Fruit fly (Drosophila melanogaster) whole organism, embryonic: ENCODE data around the gene Claspin.

Experiments used
- Blimp-1 ChIP-seq: fragments of 200-800 bp; sonication (Bioruptor generic); optimal IDR thresholded peaks from 3 replicates; lab custom pipeline; 2018; ENCODE audit warnings: missing biosample characterization, missing genetic modification characterization, mild to moderate bottlenecking, moderate library complexity, missing genetic modification reagents
- CG10274 ChIP-seq: fragments of 200-800 bp; sonication (Bioruptor generic); optimal IDR thresholded peaks from 3 replicates; lab custom pipeline; 2017; ENCODE audit warnings: missing biosample characterization, mild to moderate bottlenecking, missing genetic modification characterization
- CG11504 ChIP-seq: fragments of 200-800 bp; sonication (Bioruptor generic); optimal IDR thresholded peaks from 3 replicates; lab custom pipeline; 2019; ENCODE audit warnings: missing biosample characterization, mild to moderate bottlenecking, missing genetic modification characterization, moderate library complexity
- CG12299 ChIP-seq: fragments of 200-800 bp; sonication (Bioruptor generic); optimal IDR thresholded peaks from 2 replicates; lab custom pipeline; 2018; ENCODE audit warnings: missing biosample characterization, mild to moderate bottlenecking, missing genetic modification characterization
- CG13775 ChIP-seq: fragments of 200-800 bp; sonication (Bioruptor generic); optimal IDR thresholded peaks from 3 replicates; lab custom pipeline; 2017; ENCODE audit warnings: missing biosample characterization, mild to moderate bottlenecking, missing genetic modification characterization
- CG15601 ChIP-seq: fragments of 200-800 bp; sonication (Bioruptor generic); optimal IDR thresholded peaks from 3 replicates; lab custom pipeline; 2019; ENCODE audit warnings: missing biosample characterization, mild to moderate bottlenecking, missing genetic modification characterization, moderate library complexity
- CG18262 ChIP-seq: fragments of 200-800 bp; optimal IDR thresholded peaks from 3 replicates; lab custom pipeline; 2019; ENCODE audit warnings: missing biosample characterization, mild to moderate bottlenecking, missing genetic modification characterization, moderate library complexity
- CG2712 ChIP-seq: fragments of 200-800 bp; optimal IDR thresholded peaks from 3 replicates; lab custom pipeline; 2019; ENCODE audit warnings: missing biosample characterization, mild to moderate bottlenecking, missing genetic modification characterization, moderate library complexity
- CG2875 ChIP-seq: fragments of 200-800 bp; sonication (Bioruptor generic); optimal IDR thresholded peaks from 2 replicates; lab custom pipeline; 2017; ENCODE audit warnings: missing biosample characterization, mild to moderate bottlenecking, missing genetic modification characterization, missing genetic modification reagents
- CG32532 ChIP-seq: fragments of 200-800 bp; sonication (Bioruptor generic); IDR thresholded peaks from 2 replicates; pipeline ENCODE4 v1.3.6; 2022; ENCODE audit warnings: missing biosample characterization, missing genetic modification characterization
- CG34224 ChIP-seq: fragments of 200-800 bp; sonication (Bioruptor generic); IDR thresholded peaks from 3 replicates; pipeline ENCODE4 v1.3.6; 2022; ENCODE audit warnings: missing biosample characterization, missing genetic modification characterization; ENCODE audit not compliant: partially characterized antibody
- CG3726 ChIP-seq: fragments of 200-800 bp; sonication (Bioruptor generic); IDR thresholded peaks from 3 replicates; pipeline ENCODE4, ENCODE4 v1.3.6; 2022; ENCODE audit warnings: missing biosample characterization, missing genetic modification characterization
- CG42726 ChIP-seq: fragments of 200-800 bp; sonication (Bioruptor generic); IDR thresholded peaks from 2 replicates; pipeline ENCODE4 v1.3.6; 2022; ENCODE audit warnings: missing biosample characterization, missing genetic modification characterization; ENCODE audit not compliant: partially characterized antibody
- CG4328 ChIP-seq: fragments of 200-800 bp; sonication (Bioruptor generic); optimal IDR thresholded peaks from 3 replicates; lab custom pipeline; 2017; ENCODE audit warnings: missing biosample characterization, missing genetic modification reagents, missing genetic modification characterization
- CG4617 ChIP-seq: fragments of 200-800 bp; sonication (Bioruptor generic); optimal IDR thresholded peaks from 3 replicates; lab custom pipeline; 2016; ENCODE audit warnings: missing biosample characterization, missing genetic modification characterization, borderline replicate concordance
- D ChIP-seq, 2 experiments: fragments of 200-800 bp in 1 of 2; fragments of >200 bp in 1 of 2; sonication (Bioruptor generic) in 1 of 2; optimal IDR thresholded peaks; 2 replicates in 1 of 2; 3 replicates in 1 of 2; lab custom pipeline; 2017; ENCODE audit warnings: mild to moderate bottlenecking in 1 of 2, missing biosample characterization in 1 of 2, missing genetic modification characterization in 1 of 2, missing genetic modification reagents in 1 of 2
- Deaf1 ChIP-seq: fragments of 200-800 bp; optimal IDR thresholded peaks from 3 replicates; lab custom pipeline; 2019; ENCODE audit warnings: missing biosample characterization, mild to moderate bottlenecking, missing genetic modification characterization, moderate library complexity
- Dek ChIP-seq: fragments of 200-800 bp; sonication (Bioruptor generic); optimal IDR thresholded peaks from 3 replicates; lab custom pipeline; 2019; ENCODE audit warnings: missing biosample characterization, mild to moderate bottlenecking, missing genetic modification characterization, moderate library complexity
- HLH3B ChIP-seq: fragments of 200-800 bp; sonication (Bioruptor generic); IDR thresholded peaks from 2 replicates; pipeline ENCODE4 v1.3.6; 2022; ENCODE audit warnings: missing biosample characterization, missing genetic modification characterization
- Hr78 ChIP-seq, 2 experiments: fragments of 200-800 bp in 1 of 2; fragments of >200 bp in 1 of 2; sonication (Bioruptor generic) in 1 of 2; optimal IDR thresholded peaks; 2 replicates each; lab custom pipeline; 2017 to 2019; ENCODE audit warnings: missing biosample characterization in 2 of 2, missing genetic modification characterization in 2 of 2, mild to moderate bottlenecking in 1 of 2, moderate library complexity in 1 of 2
- Jarid2 ChIP-seq: fragments of 200-800 bp; sonication (Bioruptor generic); optimal IDR thresholded peaks from 3 replicates; lab custom pipeline; 2017; ENCODE audit warnings: mild to moderate bottlenecking, missing biosample characterization, missing genetic modification reagents, missing genetic modification characterization
- MESR4 ChIP-seq: fragments of 200-800 bp; sonication (Bioruptor generic); optimal IDR thresholded peaks from 2 replicates; lab custom pipeline; 2018; ENCODE audit warnings: missing biosample characterization, mild to moderate bottlenecking, missing genetic modification characterization, moderate library complexity
- Nf-YA ChIP-seq: fragments of 200-800 bp; sonication (Bioruptor generic); IDR thresholded peaks from 2 replicates; pipeline ENCODE4 v1.3.6; 2022; ENCODE audit warnings: missing biosample characterization, missing genetic modification characterization
- YL-1 ChIP-seq: fragments of 200-800 bp; sonication (Bioruptor generic); optimal IDR thresholded peaks from 3 replicates; lab custom pipeline; 2017; ENCODE audit warnings: missing biosample characterization, mild to moderate bottlenecking, missing genetic modification characterization
- br ChIP-seq: fragments of >200 bp; optimal IDR thresholded peaks from 2 replicates; lab custom pipeline; 2017
- chinmo ChIP-seq: fragments of 200-800 bp; sonication (Bioruptor generic); IDR thresholded peaks from 4 replicates; pipeline ENCODE4 v1.3.6; 2022; ENCODE audit warnings: missing biosample characterization, missing genetic modification characterization; ENCODE audit not compliant: partially characterized antibody
- fru ChIP-seq: fragments of >200 bp; optimal IDR thresholded peaks from 2 replicates; lab custom pipeline; 2017
- gcm2 ChIP-seq: fragments of 200-800 bp; sonication (Bioruptor generic); optimal IDR thresholded peaks from 2 replicates; lab custom pipeline; 2016; ENCODE audit warnings: missing biosample characterization, missing genetic modification characterization
- grn ChIP-seq: fragments of 200-800 bp; sonication (Bioruptor generic); optimal IDR thresholded peaks from 3 replicates; lab custom pipeline; 2017; ENCODE audit warnings: missing biosample characterization, missing genetic modification characterization
- gro ChIP-seq: fragments of 200-800 bp; sonication (Bioruptor generic); optimal IDR thresholded peaks from 2 replicates; lab custom pipeline; 2016; ENCODE audit warnings: missing biosample characterization, missing genetic modification characterization
- kay ChIP-seq: fragments of 200-800 bp; sonication (Bioruptor generic); optimal IDR thresholded peaks from 2 replicates; lab custom pipeline; 2016; ENCODE audit warnings: missing biosample characterization, missing genetic modification characterization
- luna ChIP-seq: fragments of 200-800 bp; sonication (Bioruptor generic); optimal IDR thresholded peaks from 2 replicates; lab custom pipeline; 2016; ENCODE audit warnings: missing biosample characterization, missing genetic modification characterization
- nerfin-2 ChIP-seq: fragments of 200-800 bp; sonication (Bioruptor generic); IDR thresholded peaks from 2 replicates; pipeline ENCODE4 v1.3.6; 2022; ENCODE audit warnings: missing biosample characterization, missing genetic modification characterization; ENCODE audit not compliant: partially characterized antibody
- odd ChIP-seq: fragments of 200-800 bp; sonication (Bioruptor generic); optimal IDR thresholded peaks from 2 replicates; lab custom pipeline; 2017; ENCODE audit warnings: missing biosample characterization, mild to moderate bottlenecking, missing genetic modification characterization
- pan ChIP-seq, 4 experiments: fragments of >200 bp in 3 of 4; fragments of 200-800 bp in 1 of 4; sonication (Bioruptor generic) in 1 of 4; optimal IDR thresholded peaks in 3 of 4; IDR thresholded peaks in 1 of 4; 2 replicates each; pipeline versions ENCODE4 v1.3.6 to Lab custom; 2017 to 2022; ENCODE audit warnings: missing biosample characterization in 2 of 4, missing genetic modification characterization in 2 of 4, mixed read lengths in 1 of 4
- phol ChIP-seq: fragments of 200-800 bp; sonication (Bioruptor generic); optimal IDR thresholded peaks from 3 replicates; lab custom pipeline; 2018; ENCODE audit warnings: missing biosample characterization, mild to moderate bottlenecking, missing genetic modification characterization, moderate library complexity
- sd ChIP-seq: fragments of 200-800 bp; sonication (Bioruptor generic); optimal IDR thresholded peaks from 3 replicates; lab custom pipeline; 2018; ENCODE audit warnings: missing biosample characterization, mild to moderate bottlenecking, missing genetic modification characterization, moderate library complexity
- sisA ChIP-seq: fragments of 200-800 bp; sonication (Bioruptor generic); IDR thresholded peaks from 2 replicates; pipeline ENCODE4 v1.3.6; 2022; ENCODE audit warnings: missing biosample characterization, missing genetic modification characterization
- slou ChIP-seq: fragments of 200-800 bp; sonication (Bioruptor generic); optimal IDR thresholded peaks from 3 replicates; lab custom pipeline; 2016; ENCODE audit warnings: missing biosample characterization, missing genetic modification characterization
- sqz ChIP-seq: fragments of 200-800 bp; sonication (Bioruptor generic); optimal IDR thresholded peaks from 3 replicates; lab custom pipeline; 2018; ENCODE audit warnings: missing biosample characterization, mild to moderate bottlenecking, missing genetic modification characterization
- sr ChIP-seq: fragments of 200-800 bp; sonication (Bioruptor generic); IDR thresholded peaks from 3 replicates; pipeline ENCODE4 v1.3.6; 2022; ENCODE audit warnings: missing biosample characterization, missing genetic modification characterization
- sug ChIP-seq: fragments of 200-800 bp; optimal IDR thresholded peaks from 2 replicates; lab custom pipeline; 2019; ENCODE audit warnings: missing biosample characterization, mild to moderate bottlenecking, missing genetic modification characterization, moderate library complexity
- toy ChIP-seq: fragments of 200-800 bp; sonication (Bioruptor generic); IDR thresholded peaks from 2 replicates; pipeline ENCODE4 v1.3.6; 2022; ENCODE audit warnings: missing biosample characterization, missing genetic modification characterization
- ttk ChIP-seq: fragments of 200-800 bp; sonication (Bioruptor generic); IDR thresholded peaks from 2 replicates; pipeline ENCODE4 v2.1.2; 2022; ENCODE audit warnings: missing biosample characterization, missing genetic modification characterization
- vvl ChIP-seq: fragments of 200-800 bp; sonication (Bioruptor generic); IDR thresholded peaks from 2 replicates; pipeline ENCODE4 v1.3.6; 2022; ENCODE audit warnings: missing biosample characterization, missing genetic modification characterization
- wek ChIP-seq: fragments of 200-800 bp; sonication (Bioruptor generic); optimal IDR thresholded peaks from 3 replicates; lab custom pipeline; 2018; ENCODE audit warnings: missing biosample characterization, mild to moderate bottlenecking, missing genetic modification characterization, moderate library complexity
- wor ChIP-seq: fragments of 200-800 bp; sonication (Bioruptor generic); IDR thresholded peaks from 2 replicates; pipeline ENCODE4 v1.3.6; 2022; ENCODE audit warnings: missing biosample characterization, missing genetic modification characterization
- yki ChIP-seq: fragments of >200 bp; optimal IDR thresholded peaks from 3 replicates; lab custom pipeline; 2018

Gene Claspin

DNA sequence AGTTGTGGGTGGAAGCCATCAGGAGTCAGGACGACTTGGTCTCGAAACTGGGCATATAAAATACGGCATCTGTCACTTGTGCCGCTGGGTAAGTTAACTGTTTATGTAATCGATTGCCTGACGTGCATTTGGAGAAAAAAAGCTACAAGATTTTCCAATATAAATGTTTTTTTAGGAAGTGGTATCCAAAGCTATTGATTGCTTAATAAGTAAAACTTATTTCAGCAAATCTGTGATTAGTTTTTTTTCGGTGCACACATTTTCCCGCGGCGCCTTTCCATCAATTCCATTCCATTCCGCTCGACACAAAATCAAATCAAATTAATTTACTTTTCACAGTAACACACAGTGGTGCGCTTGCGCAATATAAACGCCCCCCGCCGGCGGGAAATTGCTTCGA lies 26.2 kb downstream of the Claspin start (continued):
- TF ChIP-seq wek (GFP tag; lab: Kevin White, UChicago), result no peak
- TF ChIP-seq fru (lab: Kevin White, UChicago), result no peak
- TF ChIP-seq gro (GFP tag; lab: Kevin White, UChicago), result no peak
- no peak for TF ChIP-seq CG13775 (GFP tag; lab: Kevin White, UChicago)
- no peak for TF ChIP-seq D (optimal IDR thresholded peaks at IDR 0.05; lab: Kevin White, UChicago)
- no peak for TF ChIP-seq D (GFP tag; optimal IDR thresholded peaks at IDR 0.05; lab: Kevin White, UChicago)
- TF ChIP-seq luna (GFP tag; lab: Kevin White, UChicago), result no peak
- no peak for TF ChIP-seq pan (optimal IDR thresholded peaks at IDR 0.05; lab: Kevin White, UChicago)
- TF ChIP-seq pan (GFP tag; optimal IDR thresholded peaks at IDR 0.05 in 1 of 2, IDR thresholded peaks at IDR 0.05 in 1 of 2), result no peak
- no peak for TF ChIP-seq phol
- no peak for TF ChIP-seq CG18262 (tag; lab: Kevin White, UChicago)
- no peak for TF ChIP-seq CG2875 (GFP tag; lab: Kevin White, UChicago)
- 0 out of 2 replicates have a peak, but pooled peaks have one; percentile 12 for TF ChIP-seq sisA (GFP tag; lab: Robert Waterston, UW)
- TF ChIP-seq nerfin-2 (GFP tag; lab: Robert Waterston, UW), result no peak
- no peak for TF ChIP-seq YL-1 (GFP tag; lab: Kevin White, UChicago)
- no peak for TF ChIP-seq CG4617
- TF ChIP-seq odd, result no peak
- no peak for TF ChIP-seq kay (GFP tag; lab: Kevin White, UChicago)
- TF ChIP-seq HLH3B (GFP tag; lab: Robert Waterston, UW), result 0 out of 2 replicates have a peak, but pooled peaks have one; percentile 11
- no peak for TF ChIP-seq br (lab: Kevin White, UChicago)
- TF ChIP-seq wor (GFP tag; lab: Robert Waterston, UW), result no peak
- no peak for TF ChIP-seq slou (GFP tag; lab: Kevin White, UChicago)
- TF ChIP-seq ttk (GFP tag; lab: Robert Waterston, UW), result peak; percentile 37; the same call in 1 of the 2 replicates
- no peak for TF ChIP-seq CG34224 (GFP tag; lab: Robert Waterston, UW)
- no peak for TF ChIP-seq toy (GFP tag; lab: Robert Waterston, UW)
- TF ChIP-seq CG3726, result no peak
- no peak for TF ChIP-seq CG42726 (GFP tag; lab: Robert Waterston, UW)
- peak; percentile 32; the same call in 1 of the 2 replicates for TF ChIP-seq vvl (GFP tag; lab: Robert Waterston, UW)
- TF ChIP-seq CG32532, result no peak
- no peak for TF ChIP-seq grn (GFP tag; lab: Kevin White, UChicago)

DNA sequence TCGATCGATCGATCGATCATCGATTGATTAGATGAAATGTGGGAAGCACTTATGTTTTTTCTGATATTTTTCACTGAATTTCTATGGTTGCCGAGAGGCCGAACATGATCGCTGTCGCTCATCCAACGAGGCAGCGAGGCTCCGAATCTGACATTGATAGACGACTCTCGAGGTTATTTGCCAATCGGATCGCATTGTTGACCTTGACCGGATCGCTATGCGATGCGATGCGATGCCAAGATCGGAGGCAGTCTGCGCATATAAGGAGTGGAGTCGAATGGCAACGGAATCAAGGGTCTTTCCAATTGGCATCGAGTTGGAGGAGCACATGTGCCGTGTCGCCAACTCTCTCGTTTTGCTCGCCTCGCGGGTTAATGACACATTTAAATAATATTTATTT lies 26.9 kb downstream of the Claspin start:
- TF ChIP-seq yki (lab: Kevin White, UChicago) (no peak), Blimp-1 (GFP tag; lab: Kevin White, UChicago) (no peak), Jarid2 (no peak), chinmo (GFP tag; lab: Robert Waterston, UW) (0 out of 4 replicates have a peak, but pooled peaks have one; percentile 26)

DNA sequence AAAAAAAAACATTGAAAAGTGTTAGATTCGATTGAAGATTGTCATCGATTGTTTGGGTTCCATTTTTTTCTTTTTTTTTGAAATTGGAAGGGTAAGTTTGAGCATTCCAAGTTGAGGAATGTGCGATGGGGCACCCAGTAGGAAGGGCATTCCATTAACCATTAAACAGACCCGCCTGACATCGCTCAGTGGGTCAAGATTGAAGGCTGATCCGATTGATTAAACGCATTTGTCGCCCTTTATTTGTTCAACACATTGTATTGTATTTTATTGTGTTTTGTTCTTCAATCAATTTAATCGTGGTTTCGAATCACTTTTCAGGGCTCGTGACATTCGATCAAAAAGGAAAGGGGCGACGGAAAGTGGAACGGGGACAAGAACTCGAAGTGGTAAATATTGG lies 27.8 kb downstream of the Claspin start:
- TF ChIP-seq Dek (tag; lab: Kevin White, UChicago) (no peak), Nf-YA (GFP tag; lab: Robert Waterston, UW) (no peak), Hr78 (GFP tag; optimal IDR thresholded peaks at IDR 0.05; lab: Kevin White, UChicago) (peak in 1 of 2 experiments; percentile 58), CG12299 (no peak), grn (GFP tag; lab: Kevin White, UChicago) (peak; percentile 90), sr (no peak), luna (GFP tag; lab: Kevin White, UChicago) (no peak), CG4328 (no peak), CG2712 (no peak), sug (tag; lab: Kevin White, UChicago) (no peak), sqz (GFP tag; lab: Kevin White, UChicago) (peak; percentile 41), CG11504 (tag; lab: Kevin White, UChicago) (no peak), Deaf1 (no peak), odd (no peak), sd (tag; lab: Kevin White, UChicago) (peak; percentile 90), gcm2 (no peak), MESR4 (GFP tag; lab: Kevin White, UChicago) (no peak), CG15601 (peak; percentile 47), CG10274 (GFP tag; lab: Kevin White, UChicago) (no peak)
